Fruit fly (Drosophila melanogaster): ENCODE data around the gene Ir8a.

Ir8a gene

DNA sequence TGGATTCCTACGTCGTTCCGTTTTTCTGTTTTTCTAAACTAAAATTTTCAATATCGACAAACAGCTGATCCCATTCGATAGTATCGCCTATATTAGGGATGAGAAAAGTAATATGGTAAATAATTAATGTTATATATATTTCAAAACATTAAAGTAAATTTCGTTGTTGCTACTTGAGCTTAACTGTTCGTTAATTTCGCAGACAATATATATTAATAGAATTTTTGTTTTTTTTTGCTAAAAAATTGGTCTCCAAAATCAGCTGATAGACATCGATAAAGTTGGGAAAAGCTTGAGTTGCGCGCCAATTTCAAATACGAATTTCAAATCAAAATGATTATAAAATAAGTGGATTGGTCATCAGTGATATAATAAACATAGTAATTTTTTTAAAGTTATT, 40.0 kb downstream of the Ir8a start, which contains the start of gene CG12118 (continued):
- TF ChIP-seq CG10959 (GFP tag; IDR thresholded peaks at IDR 0.05) (peak; percentile 63), Drgx (GFP tag; IDR thresholded peaks at IDR 0.05) (peak; percentile 62), Aef1 (GFP tag; IDR thresholded peaks at IDR 0.05) (peak; percentile 75), Nf-YA (GFP tag; IDR thresholded peaks at IDR 0.05) (peak; percentile 43; the same call in 1 of the 2 replicates), GATAe (GFP tag; conservative IDR thresholded peaks at IDR 0.05) (no peak; the same call in 1 of the 2 replicates), CG11504 (tag; optimal IDR thresholded peaks at IDR 0.05) (peak; percentile 77), btn (GFP tag; optimal IDR thresholded peaks at IDR 0.05) (no peak), tio (GFP tag; optimal IDR thresholded peaks at IDR 0.05) (peak; percentile 76), fd96Cb (tag; optimal IDR thresholded peaks at IDR 0.05) (peak; percentile 67), Neu2 (GFP tag; optimal IDR thresholded peaks at IDR 0.05; ENCODE audit: borderline replicate concordance) (no peak), Atf3 (GFP tag; optimal IDR thresholded peaks at IDR 0.05) (no peak), Scr (GFP tag; IDR thresholded peaks at IDR 0.05; ENCODE audit: partially characterized antibody) (peak; percentile 95), danr (GFP tag; IDR thresholded peaks at IDR 0.05) (0 out of 2 replicates have a peak, but pooled peaks have one; percentile 46), trh (GFP tag; optimal IDR thresholded peaks at IDR 0.05) (peak; percentile 79), NFAT (GFP tag; IDR thresholded peaks at IDR 0.05) (peak; percentile 78), en (GFP tag; optimal IDR thresholded peaks at IDR 0.05) (no peak), CG2116 (GFP tag; optimal IDR thresholded peaks at IDR 0.05) (peak; percentile 88), esg (GFP tag; conservative IDR thresholded peaks at IDR 0.05) (peak; percentile 70), gt (GFP tag; IDR thresholded peaks at IDR 0.05) (no peak), unpg (GFP tag; optimal IDR thresholded peaks at IDR 0.05) (peak; percentile 81), CG18764 (GFP tag; optimal IDR thresholded peaks at IDR 0.05) (peak; percentile 74), fd102C (GFP tag; optimal IDR thresholded peaks at IDR 0.05) (no peak), C15 (GFP tag; IDR thresholded peaks at IDR 0.05) (peak; percentile 61; the same call in 1 of the 3 replicates), ttk (GFP tag; IDR thresholded peaks at IDR 0.05) (peak; percentile 71), CG12236 (GFP tag; optimal IDR thresholded peaks at IDR 0.05) (no peak), CG5180 (GFP tag; optimal IDR thresholded peaks at IDR 0.05) (no peak), tll (GFP tag; optimal IDR thresholded peaks at IDR 0.05) (no peak), insv (GFP tag; optimal IDR thresholded peaks at IDR 0.05) (peak in 1 of 2 experiments; percentile 7), CG13775 (GFP tag; optimal IDR thresholded peaks at IDR 0.05) (peak; percentile 80), CG3995 (GFP tag; optimal IDR thresholded peaks at IDR 0.05) (peak; percentile 21), zfh2 (GFP tag; optimal IDR thresholded peaks at IDR 0.05) (peak; percentile 69), CG6765 (GFP tag; optimal IDR thresholded peaks at IDR 0.05) (no peak), CG42726 (GFP tag; IDR thresholded peaks at IDR 0.05; ENCODE audit: partially characterized antibody) (peak; percentile 70; the same call in 1 of the 2 replicates), nerfin-1 (tag; optimal IDR thresholded peaks at IDR 0.05) (peak; percentile 59), CG10366 (GFP tag; IDR thresholded peaks at IDR 0.05) (peak; percentile 88), CG6854 (GFP tag; optimal IDR thresholded peaks at IDR 0.05) (no peak), Ssrp (tag; optimal IDR thresholded peaks at IDR 0.05) (peak; percentile 74), Dbx (GFP tag; IDR thresholded peaks at IDR 0.05) (peak; percentile 82), CG10267 (tag; optimal IDR thresholded peaks at IDR 0.05) (peak; percentile 81), Nf-YC (tag; optimal IDR thresholded peaks at IDR 0.05) (peak; percentile 51), CG10274 (GFP tag; optimal IDR thresholded peaks at IDR 0.05) (no peak), CG10321 (GFP tag; IDR thresholded peaks at IDR 0.05) (peak; percentile 56; the same call in 1 of the 2 replicates), vnd (GFP tag; IDR thresholded peaks at IDR 0.05; ENCODE audit: partially characterized antibody) (peak; percentile 94), CG4328 (GFP tag; optimal IDR thresholded peaks at IDR 0.05) (peak; percentile 45), pan (optimal IDR thresholded peaks at IDR 0.05) (no peak), pan (GFP tag; optimal IDR thresholded peaks at IDR 0.05 in 1 of 2, IDR thresholded peaks at IDR 0.05 in 1 of 2) (peak in 1 of 2 experiments; percentile 84), zen (tag; optimal IDR thresholded peaks at IDR 0.05) (peak; percentile 78), chif (GFP tag; optimal IDR thresholded peaks at IDR 0.05) (peak; percentile 0 to 52), NfI (GFP tag; optimal IDR thresholded peaks at IDR 0.05) (peak; percentile 62), CG13624 (GFP tag; optimal IDR thresholded peaks at IDR 0.05) (peak; percentile 5)
